Worm (Caenorhabditis elegans) whole organism, late embryonic: ENCODE data around the gene phat-4.

Experiments
- F13H6.1 ChIP-seq: sonication (generic microtip); optimal IDR thresholded peaks from 2 replicates; lab custom pipeline; 2016; ENCODE audit warnings: missing genetic modification characterization, missing compliant biosample characterization
- K09A11.1 ChIP-seq: sonication (generic microtip); optimal IDR thresholded peaks from 2 replicates; lab custom pipeline; 2017; ENCODE audit warnings: antibody characterized with exemption, mild to moderate bottlenecking, missing genetic modification characterization, missing compliant biosample characterization; ENCODE audit not compliant: insufficient read depth
- T23F11.4 ChIP-seq: fragments of 200-800 bp; sonication (Bioruptor generic); optimal IDR thresholded peaks from 2 replicates; lab custom pipeline; 2018; ENCODE audit warnings: mild to moderate bottlenecking, missing genetic modification characterization, missing compliant biosample characterization
- ahr-1 ChIP-seq: sonication (generic microtip); optimal IDR thresholded peaks from 2 replicates; lab custom pipeline; 2016; ENCODE audit warnings: missing genetic modification characterization, missing compliant biosample characterization
- ama-1 ChIP-seq: fragments of 150-350 bp; optimal IDR thresholded peaks from 2 replicates; lab custom pipeline; 2014
- ceh-18 ChIP-seq: sonication (generic microtip); optimal IDR thresholded peaks from 2 replicates; lab custom pipeline; 2016; ENCODE audit warnings: missing genetic modification characterization, missing compliant biosample characterization
- ceh-19 ChIP-seq: fragments of 200-800 bp; sonication (Bioruptor generic); optimal IDR thresholded peaks from 2 replicates; lab custom pipeline; 2018; ENCODE audit warnings: mild to moderate bottlenecking, missing genetic modification characterization, missing compliant biosample characterization
- ceh-2 ChIP-seq: sonication (generic microtip); optimal IDR thresholded peaks from 2 replicates; lab custom pipeline; 2016; ENCODE audit warnings: missing genotype, missing genetic modification characterization, missing compliant biosample characterization
- ceh-22 ChIP-seq: sonication (generic microtip); optimal IDR thresholded peaks from 2 replicates; lab custom pipeline; 2017; ENCODE audit warnings: missing biosample characterization, missing genetic modification characterization
- ceh-24 ChIP-seq: sonication (generic microtip); optimal IDR thresholded peaks from 2 replicates; lab custom pipeline; 2016; ENCODE audit warnings: mild to moderate bottlenecking, missing genetic modification characterization, missing compliant biosample characterization
- ceh-30 ChIP-seq: fragments of 150-350 bp; optimal IDR thresholded peaks from 2 replicates; lab custom pipeline; 2014; ENCODE audit warnings: missing biosample characterization, missing genetic modification characterization
- ceh-34 ChIP-seq: sonication (generic microtip); optimal IDR thresholded peaks from 2 replicates; lab custom pipeline; 2016; ENCODE audit warnings: mild to moderate bottlenecking, missing genetic modification characterization, missing compliant biosample characterization
- ceh-45 ChIP-seq: fragments of 200-800 bp; sonication (Bioruptor generic); IDR thresholded peaks from 2 replicates; pipeline ENCODE4 v1.3.6; 2022; ENCODE audit warnings: missing genetic modification reagents, missing genetic modification characterization, missing compliant biosample characterization
- ceh-48 ChIP-seq: sonication (generic microtip); optimal IDR thresholded peaks from 2 replicates; lab custom pipeline; 2016; ENCODE audit warnings: missing genetic modification characterization, inconsistent platforms, missing compliant biosample characterization
- ceh-6 ChIP-seq: fragments of 200-800 bp; sonication (Bioruptor generic); optimal IDR thresholded peaks from 2 replicates; lab custom pipeline; 2018; ENCODE audit warnings: mild to moderate bottlenecking, missing genetic modification characterization, missing compliant biosample characterization
- ceh-9 ChIP-seq: sonication (generic microtip); optimal IDR thresholded peaks from 2 replicates; lab custom pipeline; 2016; ENCODE audit warnings: mild to moderate bottlenecking, missing genetic modification characterization, inconsistent platforms, missing compliant biosample characterization
- dve-1 ChIP-seq: sonication (generic microtip); optimal IDR thresholded peaks from 2 replicates; lab custom pipeline; 2017; ENCODE audit warnings: antibody characterized with exemption, mild to moderate bottlenecking, missing genetic modification characterization, missing compliant biosample characterization
- elt-4 ChIP-seq: sonication (generic microtip); optimal IDR thresholded peaks from 2 replicates; lab custom pipeline; 2016; ENCODE audit warnings: missing genetic modification characterization, missing compliant biosample characterization
- fkh-10 ChIP-seq: fragments of 150-350 bp; optimal IDR thresholded peaks from 2 replicates; lab custom pipeline; 2014; ENCODE audit warnings: missing biosample characterization, missing genetic modification reagents, missing genetic modification characterization
- fkh-6 ChIP-seq: sonication (generic microtip); optimal IDR thresholded peaks from 2 replicates; lab custom pipeline; 2016; ENCODE audit warnings: missing genetic modification characterization, missing compliant biosample characterization
- hlh-13 ChIP-seq: fragments of 200-800 bp; sonication (Bioruptor generic); optimal IDR thresholded peaks from 2 replicates; lab custom pipeline; 2018; ENCODE audit warnings: mild to moderate bottlenecking, missing genetic modification characterization, missing compliant biosample characterization
- hlh-6 ChIP-seq: sonication (generic microtip); optimal IDR thresholded peaks from 2 replicates; lab custom pipeline; 2016; ENCODE audit warnings: missing genotype, missing genetic modification characterization, missing compliant biosample characterization
- lim-6 ChIP-seq: sonication (generic microtip); optimal IDR thresholded peaks from 2 replicates; lab custom pipeline; 2016; ENCODE audit warnings: missing genetic modification characterization, missing compliant biosample characterization
- lin-11 ChIP-seq: fragments of 200-800 bp; sonication (Bioruptor generic); optimal IDR thresholded peaks from 2 replicates; lab custom pipeline; 2018; ENCODE audit warnings: mild to moderate bottlenecking, missing genetic modification characterization, missing compliant biosample characterization
- madf-2 ChIP-seq: sonication (generic microtip); optimal IDR thresholded peaks from 2 replicates; lab custom pipeline; 2017; ENCODE audit warnings: missing genetic modification characterization, missing compliant biosample characterization
- nhr-11 ChIP-seq: fragments of 150-350 bp; optimal IDR thresholded peaks from 2 replicates; lab custom pipeline; 2014; ENCODE audit warnings: missing biosample characterization, missing genetic modification characterization
- npax-4 ChIP-seq: sonication (generic microtip); optimal IDR thresholded peaks from 2 replicates; lab custom pipeline; 2016; ENCODE audit warnings: missing genetic modification characterization, missing compliant biosample characterization
- pag-3 ChIP-seq: sonication (generic microtip); optimal IDR thresholded peaks from 2 replicates; lab custom pipeline; 2016; ENCODE audit warnings: missing compliant biosample characterization, missing genetic modification characterization, borderline replicate concordance
- pat-9 ChIP-seq: fragments of 200-800 bp; sonication (Bioruptor generic); optimal IDR thresholded peaks from 2 replicates; lab custom pipeline; 2018; ENCODE audit warnings: mild to moderate bottlenecking, missing genetic modification characterization, moderate library complexity, missing compliant biosample characterization
- pax-1 ChIP-seq: fragments of 150-350 bp; optimal IDR thresholded peaks from 2 replicates; lab custom pipeline; 2014; ENCODE audit warnings: missing biosample characterization, missing genetic modification characterization
- pha-2 ChIP-seq: sonication (generic microtip); optimal IDR thresholded peaks from 2 replicates; lab custom pipeline; 2017; ENCODE audit warnings: mild to moderate bottlenecking, missing genetic modification characterization, missing compliant biosample characterization
- pha-4 ChIP-seq: fragments of 150-350 bp; optimal IDR thresholded peaks from 2 replicates; lab custom pipeline; 2018; ENCODE audit warnings: missing biosample characterization, missing genetic modification reagents, missing genetic modification characterization
- ref-2 ChIP-seq: sonication (generic microtip); optimal IDR thresholded peaks from 2 replicates; lab custom pipeline; 2016; ENCODE audit warnings: missing genetic modification characterization, missing compliant biosample characterization
- rnt-1 ChIP-seq: sonication (generic microtip); optimal IDR thresholded peaks from 2 replicates; lab custom pipeline; 2016; ENCODE audit warnings: missing genetic modification characterization, missing compliant biosample characterization
- sdc-2 ChIP-seq: sonication (generic microtip); optimal IDR thresholded peaks from 2 replicates; lab custom pipeline; 2016; ENCODE audit warnings: missing genotype, missing genetic modification characterization, missing compliant biosample characterization
- sox-2 ChIP-seq: fragments of 200-800 bp; sonication (Bioruptor generic); IDR thresholded peaks from 2 replicates; pipeline ENCODE4 v1.3.6; 2022; ENCODE audit warnings: missing genetic modification reagents, missing genetic modification characterization, missing compliant biosample characterization
- syd-9 ChIP-seq: sonication (generic microtip); optimal IDR thresholded peaks from 2 replicates; lab custom pipeline; 2016; ENCODE audit warnings: mild to moderate bottlenecking, missing genetic modification characterization, moderate library complexity, missing compliant biosample characterization
- tbx-2 ChIP-seq: sonication (generic microtip); optimal IDR thresholded peaks from 2 replicates; lab custom pipeline; 2016; ENCODE audit warnings: missing genetic modification characterization, missing compliant biosample characterization
- tbx-7 ChIP-seq: sonication (generic microtip); optimal IDR thresholded peaks from 2 replicates; lab custom pipeline; 2016; ENCODE audit warnings: missing genotype, missing genetic modification characterization, missing compliant biosample characterization
- ttx-3 ChIP-seq: sonication (generic microtip); optimal IDR thresholded peaks from 2 replicates; lab custom pipeline; 2016; ENCODE audit warnings: missing genetic modification reagents, missing genetic modification characterization, missing compliant biosample characterization
- unc-3 ChIP-seq, 2 experiments: fragments of 200-800 bp in 1 of 2; sonication (Bioruptor generic) in 1 of 2; sonication (generic microtip) in 1 of 2; conservative IDR thresholded peaks in 1 of 2; optimal IDR thresholded peaks in 1 of 2; 2 replicates each; pipeline versions ENCODE4 v1.3.6 to Lab custom; 2016 to 2022; ENCODE audit warnings: missing compliant biosample characterization in 2 of 2, missing genetic modification characterization in 2 of 2, missing genetic modification reagents in 1 of 2
- unc-86 ChIP-seq: sonication (generic microtip); optimal IDR thresholded peaks from 2 replicates; lab custom pipeline; 2016; ENCODE audit warnings: missing genetic modification characterization, missing compliant biosample characterization
- zip-5 ChIP-seq: sonication (generic microtip); optimal IDR thresholded peaks from 2 replicates; lab custom pipeline; 2016; ENCODE audit warnings: missing genetic modification characterization, missing compliant biosample characterization
- ztf-16 ChIP-seq: sonication (generic microtip); optimal IDR thresholded peaks from 2 replicates; lab custom pipeline; 2017; ENCODE audit warnings: missing genetic modification characterization, missing compliant biosample characterization

phat-4 gene

DNA sequence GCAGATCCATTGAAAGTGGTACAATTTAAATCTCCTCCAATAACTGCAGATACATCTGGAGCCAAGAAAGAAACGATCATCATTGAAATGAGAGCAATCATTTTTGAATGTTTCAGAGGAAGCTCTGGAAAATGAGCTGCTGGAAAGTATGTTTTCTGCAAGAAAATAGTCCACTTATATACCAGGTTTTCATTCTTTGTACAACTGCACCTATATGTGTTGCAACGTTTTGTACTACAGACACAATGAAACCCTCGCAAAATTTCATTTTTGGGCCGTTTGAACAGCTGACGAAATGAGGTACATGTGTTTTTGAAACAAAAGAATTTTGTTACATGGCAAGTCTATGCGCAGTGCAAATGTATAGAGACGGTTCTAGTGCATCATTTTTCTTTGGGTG is 11.4 kb upstream of the phat-4 start, which contains the start of gene T05B4.9:
T05B4.9 (minus strand) TSS at position 101 of the 400 bp plus-strand sequence.
- TF ChIP-seq zip-5 (tag; lab: Kevin White, UChicago) (no peak), unc-86 (tag; lab: Kevin White, UChicago) (no peak), ref-2 (no peak), ceh-6 (GFP tag; lab: Kevin White, UChicago) (no peak), ceh-19 (no peak), pax-1 (tag; lab: Kevin White, UChicago) (no peak), sdc-2 (no peak), ama-1 (no peak), ahr-1 (no peak), ceh-30 (tag; lab: Kevin White, UChicago) (no peak), pag-3 (no peak), ceh-9 (no peak), syd-9 (tag; lab: Kevin White, UChicago) (no peak), ceh-22 (tag; lab: Kevin White, UChicago) (no peak), fkh-6 (tag; lab: Kevin White, UChicago) (no peak), madf-2 (tag; lab: Kevin White, UChicago) (no peak), ceh-2 (no peak), dve-1 (tag; lab: Kevin White, UChicago) (no peak), fkh-10 (no peak)

DNA sequence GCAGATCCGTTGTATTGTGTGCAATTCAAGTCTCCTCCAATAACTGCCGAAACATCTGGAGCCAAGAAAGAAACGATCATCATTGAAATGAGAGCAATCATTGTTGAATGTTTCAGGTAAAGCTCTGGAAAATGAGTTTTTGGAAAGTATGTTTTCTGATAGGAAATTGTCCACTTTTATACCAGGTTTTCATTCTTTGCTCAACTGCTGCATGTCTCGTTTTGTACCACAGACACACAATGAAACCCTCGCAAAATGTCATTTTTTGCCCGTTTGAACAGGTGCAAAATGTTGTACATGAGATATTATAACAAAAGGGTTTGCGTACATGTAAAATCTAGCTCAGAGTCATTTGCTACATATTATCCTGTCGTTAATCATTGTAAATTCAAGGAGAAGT is 9.1 kb upstream of the phat-4 start, which contains the start of gene T05B4.10:
T05B4.10 (minus strand) TSS at position 101 of the 400 bp plus-strand sequence.
- TF ChIP-seq elt-4 (tag; lab: Kevin White, UChicago) (no peak), ceh-45 (GFP tag; lab: Robert Waterston, UW) (no peak), fkh-10 (no peak), ama-1 (no peak), hlh-13 (GFP tag; lab: Kevin White, UChicago) (no peak), ceh-9 (no peak), tbx-7 (tag; lab: Kevin White, UChicago) (no peak), pha-2 (tag; lab: Kevin White, UChicago) (no peak), ceh-6 (GFP tag; lab: Kevin White, UChicago) (no peak), zip-5 (tag; lab: Kevin White, UChicago) (no peak), tbx-2 (tag; lab: Kevin White, UChicago) (no peak), lin-11 (tag; lab: Kevin White, UChicago) (no peak), lim-6 (tag; lab: Kevin White, UChicago) (no peak), nhr-11 (tag; lab: Kevin White, UChicago) (no peak), unc-3 (GFP tag; conservative IDR thresholded peaks at IDR 0.05; lab: Robert Waterston, UW) (no peak), unc-3 (tag; optimal IDR thresholded peaks at IDR 0.05; lab: Kevin White, UChicago) (no peak), syd-9 (tag; lab: Kevin White, UChicago) (no peak), pag-3 (no peak), madf-2 (tag; lab: Kevin White, UChicago) (no peak)

DNA sequence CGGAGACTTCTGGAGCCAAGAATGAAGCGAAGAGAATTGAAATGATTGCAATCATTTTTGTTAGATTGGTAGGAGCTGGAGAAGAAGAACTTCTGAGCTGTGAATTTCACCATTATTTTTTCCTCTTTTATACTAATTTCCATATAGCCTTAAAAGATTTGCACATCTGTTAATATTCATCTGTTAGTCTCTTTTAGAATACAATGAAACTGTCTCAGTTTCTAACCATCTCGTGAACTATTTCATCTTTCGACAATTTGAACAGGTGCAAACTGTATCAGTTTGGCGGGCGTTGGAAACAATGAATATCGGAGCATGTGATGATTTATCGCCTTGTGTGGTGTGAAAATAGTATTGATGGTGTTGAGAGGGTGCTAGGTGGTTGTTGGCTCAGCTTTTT is 7.3 kb upstream of the phat-4 start, which contains the start of gene phat-5:
phat-5 (minus strand) TSS at position 101 of the 400 bp plus-strand sequence.
- TF ChIP-seq npax-4 (tag; lab: Kevin White, UChicago) (no peak), ceh-2 (no peak), ceh-48 (tag; lab: Kevin White, UChicago) (no peak), ceh-34 (no peak), ceh-9 (no peak), pat-9 (tag; lab: Kevin White, UChicago) (no peak), pha-2 (tag; lab: Kevin White, UChicago) (no peak), tbx-7 (tag; lab: Kevin White, UChicago) (no peak), K09A11.1 (tag; lab: Kevin White, UChicago) (no peak), hlh-6 (tag; lab: Kevin White, UChicago) (no peak), rnt-1 (tag; lab: Kevin White, UChicago) (no peak)

DNA sequence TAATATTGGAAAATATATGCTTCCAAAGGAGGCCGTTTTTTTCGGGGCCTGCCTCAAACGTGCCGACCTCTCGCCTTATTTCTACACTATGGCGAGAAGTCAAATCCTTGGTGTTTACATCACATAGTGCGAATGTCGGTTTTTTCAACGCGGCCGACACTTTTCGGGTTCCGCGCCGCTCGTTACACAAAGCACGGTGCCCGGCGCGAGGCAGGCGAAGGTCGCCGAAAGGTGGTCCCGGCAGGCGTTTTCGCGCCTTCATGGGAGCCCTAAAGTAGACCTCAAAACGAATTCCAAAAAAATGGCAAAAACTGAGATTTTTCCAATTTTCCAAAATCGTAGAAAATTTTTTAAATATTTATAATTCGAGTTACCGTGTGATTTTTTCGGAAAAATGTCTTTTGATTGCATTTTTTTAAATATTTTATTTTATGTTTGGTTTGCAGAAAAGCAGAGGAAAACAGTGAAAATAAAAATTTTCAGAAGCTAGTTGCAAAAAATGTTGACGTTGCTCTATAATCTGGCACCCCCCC is 4.1 kb upstream of the phat-4 start, which contains the start of gene T05B4.12:
T05B4.12 (minus strand) TSS at position 483 of the 533 bp plus-strand sequence.
- TF ChIP-seq sox-2 (no peak), F13H6.1 (tag; lab: Kevin White, UChicago) (no peak), ceh-18 (no peak), hlh-6 (tag; lab: Kevin White, UChicago) (no peak), dve-1 (tag; lab: Kevin White, UChicago) (no peak), ttx-3 (no peak), ztf-16 (tag; lab: Kevin White, UChicago) (no peak), syd-9 (tag; lab: Kevin White, UChicago) (no peak), tbx-2 (tag; lab: Kevin White, UChicago) (no peak), T23F11.4 (no peak), pha-4 (no peak), ceh-24 (tag; lab: Kevin White, UChicago) (no peak), ceh-19 (no peak)
